Worm (Caenorhabditis elegans): ENCODE results near the gene C03F11.4.

C03F11.4 gene

DNA sequence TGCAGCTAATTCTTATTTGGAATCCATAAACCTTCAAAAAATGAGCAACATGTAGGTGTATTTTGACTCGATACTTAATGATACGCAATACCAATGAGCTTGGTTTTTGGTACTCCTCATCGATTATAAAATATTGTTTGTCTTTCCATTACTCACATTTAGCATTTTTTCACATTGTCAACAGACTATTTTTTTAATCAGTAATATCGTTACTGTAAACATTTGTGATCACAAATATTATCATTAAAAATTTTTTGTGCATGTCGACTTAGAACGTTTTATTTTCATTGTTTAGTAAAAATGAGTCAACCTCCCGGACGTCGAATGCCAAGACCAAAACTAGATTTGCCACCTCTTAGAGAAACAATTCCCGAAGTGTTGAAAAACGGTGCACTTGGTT, 28.9 kb downstream of the C03F11.4 start, which contains the start of gene sek-5:
TSS of gene sek-5 (plus strand) at position 301 of the 400 bp plus-strand sequence.
- TF ChIP-seq unc-62 (GFP tag; optimal IDR thresholded peaks at IDR 0.05), result no peak

- TF ChIP-seq unc-62 (GFP tag; optimal IDR thresholded peaks at IDR 0.05), result no peak
Measured at ce11 chrX:5374742-5375141, 31.5 kb downstream of the C03F11.4 start, which contains the start of gene sek-4. Gene sek-4 (plus strand): TSS chrX:5375059.

- TF ChIP-seq unc-62 (GFP tag; optimal IDR thresholded peaks at IDR 0.05), result no peak
Measured at ce11 chrX:5373597-5373996, 32.6 kb downstream of the C03F11.4 start.

DNA sequence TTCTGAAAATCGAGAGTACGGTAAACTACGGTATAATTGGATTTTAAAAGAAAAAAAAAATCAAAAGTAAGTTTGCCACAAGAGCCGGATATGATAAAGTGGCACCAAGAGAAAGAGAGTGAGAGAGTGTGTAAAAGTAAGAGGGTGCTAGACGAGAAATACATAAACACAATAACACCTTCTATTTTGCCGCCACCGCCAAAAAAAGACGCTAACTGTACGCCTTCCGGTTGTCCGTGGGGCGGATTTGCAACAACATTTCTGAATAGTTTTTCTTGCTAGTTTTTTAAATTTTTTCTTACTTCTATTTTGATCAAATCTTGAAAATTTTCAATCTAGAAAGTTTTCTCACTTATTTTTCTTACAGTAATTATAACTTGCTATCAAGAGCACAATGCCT, 33.6 kb downstream of the C03F11.4 start, which contains the start of gene F35C8.8:
TSS of gene F35C8.8 (minus strand) at position 2 of the 400 bp plus-strand sequence.
- no peak for TF ChIP-seq unc-62 (GFP tag; optimal IDR thresholded peaks at IDR 0.05)

DNA sequence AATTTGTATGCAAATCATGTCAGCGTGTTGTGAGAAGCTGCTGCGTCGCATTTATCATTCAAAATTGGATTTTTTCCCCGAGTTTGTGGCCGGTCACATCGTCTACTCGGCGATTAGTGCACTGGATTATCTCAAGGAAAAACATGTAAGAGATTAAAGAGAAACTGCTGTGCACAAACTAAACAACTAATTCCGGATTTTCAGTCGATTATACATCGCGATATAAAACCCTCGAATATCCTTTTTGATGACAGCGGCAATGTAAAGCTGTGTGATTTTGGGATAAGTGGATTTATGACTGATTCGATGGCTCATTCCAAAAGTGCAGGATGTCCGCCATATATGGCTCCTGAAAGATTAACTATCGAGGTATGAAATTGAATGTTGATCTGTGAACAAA, 35.6 kb downstream of the C03F11.4 start:
- no peak for TF ChIP-seq unc-62 (GFP tag; optimal IDR thresholded peaks at IDR 0.05)

- TF ChIP-seq unc-62 (GFP tag; optimal IDR thresholded peaks at IDR 0.05), result no peak
Measured at ce11 chrX:5368220-5368619, 38.0 kb downstream of the C03F11.4 start, which contains the start of gene jkk-1. Gene jkk-1 (plus strand): TSS chrX:5368468.

- TF ChIP-seq unc-62 (GFP tag; optimal IDR thresholded peaks at IDR 0.05), result no peak
Measured at ce11 chrX:5366613-5367012, 39.6 kb downstream of the C03F11.4 start.

ce11 chrX:5365437-5365836, 40.8 kb downstream of the C03F11.4 start, which contains the start of gene F35C8.5:
Gene F35C8.5 (plus strand): TSS chrX:5365813.
- TF ChIP-seq unc-62 (GFP tag; optimal IDR thresholded peaks at IDR 0.05), result no peak

DNA sequence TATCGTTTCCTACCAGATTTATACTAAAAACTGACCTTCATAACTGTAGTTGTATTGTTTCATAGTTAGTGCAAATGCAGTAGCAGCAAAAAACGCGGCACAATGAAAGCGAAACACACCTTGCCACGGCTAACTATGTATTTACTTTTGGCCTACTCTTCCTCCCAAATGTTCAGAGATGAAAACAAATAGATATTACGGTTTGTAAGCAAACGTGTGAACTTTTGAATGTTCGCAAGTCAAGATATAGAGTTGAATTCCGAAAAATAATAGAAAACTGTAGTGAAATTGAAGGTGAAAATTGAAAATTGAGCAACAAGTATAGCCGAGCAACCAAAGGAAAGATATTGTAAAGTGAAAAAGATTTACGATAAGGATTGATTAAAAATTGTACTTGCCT, 42.0 kb downstream of the C03F11.4 start, which contains the start of gene chtl-1:
TSS of gene chtl-1 (minus strand) at position 101 of the 400 bp plus-strand sequence.
- TF ChIP-seq unc-62 (GFP tag; optimal IDR thresholded peaks at IDR 0.05), result no peak

- TF ChIP-seq unc-62 (GFP tag; optimal IDR thresholded peaks at IDR 0.05), result no peak
Measured at ce11 chrX:5360682-5361081, 45.6 kb downstream of the C03F11.4 start.

- no peak for TF ChIP-seq unc-62 (GFP tag; optimal IDR thresholded peaks at IDR 0.05)
Measured at ce11 chrX:5355253-5355652, 51.0 kb downstream of the C03F11.4 start.

- TF ChIP-seq unc-62 (GFP tag; optimal IDR thresholded peaks at IDR 0.05), result no peak
Measured at ce11 chrX:5354022-5354876, 52.0 kb downstream of the C03F11.4 start, which contains the start of gene pfn-2. Gene pfn-2 (minus strand): TSS chrX:5354072.

All from whole organism, dauer.